Worm (Caenorhabditis elegans) whole organism, mixed stage, embryonic: ENCODE data around the gene nhr-94.

ENCODE experiments used
- M03D4.4 ChIP-seq: sonication (generic microtip); optimal IDR thresholded peaks from 2 replicates; lab custom pipeline; 2017; ENCODE audit warnings: mild to moderate bottlenecking, missing genetic modification characterization, missing compliant biosample characterization
- blmp-1 ChIP-seq: fragments of 150-350 bp; optimal IDR thresholded peaks from 2 replicates; lab custom pipeline; 2014; ENCODE audit warnings: missing biosample characterization, missing genetic modification characterization
- drap-1 ChIP-seq: fragments of 200-800 bp; sonication (Bioruptor generic); optimal IDR thresholded peaks from 3 replicates; lab custom pipeline; 2018; ENCODE audit warnings: mild to moderate bottlenecking, missing genetic modification characterization, missing compliant biosample characterization
- elt-3 ChIP-seq: fragments of 150-350 bp; optimal IDR thresholded peaks from 2 replicates; lab custom pipeline; 2014; ENCODE audit warnings: missing biosample characterization, missing genetic modification characterization
- mep-1 ChIP-seq: fragments of 150-350 bp; optimal IDR thresholded peaks from 2 replicates; lab custom pipeline; 2017; ENCODE audit warnings: missing biosample characterization, missing genetic modification reagents, missing genetic modification characterization, inconsistent platforms
- nhr-237 ChIP-seq: fragments of 150-350 bp; optimal IDR thresholded peaks from 2 replicates; lab custom pipeline; 2014; ENCODE audit warnings: missing biosample characterization, missing genetic modification characterization
- nhr-28 ChIP-seq: fragments of 150-350 bp; optimal IDR thresholded peaks from 2 replicates; lab custom pipeline; 2014; ENCODE audit warnings: missing biosample characterization, missing genetic modification characterization
- nhr-76 ChIP-seq: sonication (generic microtip); optimal IDR thresholded peaks from 2 replicates; lab custom pipeline; 2017; ENCODE audit warnings: missing biosample characterization, missing genetic modification characterization
- sem-2 ChIP-seq: fragments of 200-800 bp; sonication (Bioruptor generic); optimal IDR thresholded peaks from 2 replicates; lab custom pipeline; 2018; ENCODE audit warnings: mild to moderate bottlenecking, missing genetic modification characterization, missing compliant biosample characterization
- snpc-4 ChIP-seq: fragments of 150-350 bp; optimal IDR thresholded peaks from 2 replicates; lab custom pipeline; 2014; ENCODE audit warnings: missing biosample characterization, missing genetic modification characterization
- unc-120 ChIP-seq: sonication (generic microtip); optimal IDR thresholded peaks from 2 replicates; lab custom pipeline; 2017; ENCODE audit warnings: missing genetic modification characterization, missing compliant biosample characterization; ENCODE audit not compliant: poor library complexity, severe bottlenecking
- unc-62 ChIP-seq: fragments of 150-350 bp; optimal IDR thresholded peaks from 2 replicates; lab custom pipeline; 2014; ENCODE audit warnings: missing biosample characterization, missing genetic modification reagents, missing genetic modification characterization

DNA sequence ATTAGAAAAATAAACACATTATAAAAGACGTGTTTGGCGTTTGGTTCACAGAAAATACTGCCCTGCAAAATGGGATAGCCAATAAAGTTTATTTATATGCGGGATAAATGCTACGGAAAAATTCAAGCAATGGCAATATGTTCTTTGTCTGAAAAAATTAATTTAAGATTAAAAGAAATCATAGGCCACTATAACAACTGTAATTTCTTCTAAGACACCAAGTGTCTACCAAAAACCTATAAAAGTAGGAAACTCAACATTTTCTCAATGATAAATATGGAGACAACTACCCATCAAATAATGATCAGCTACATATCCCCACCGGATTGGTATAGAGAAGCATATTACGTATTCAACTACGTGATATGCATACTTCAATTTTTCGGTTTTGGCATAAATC is 19.2 kb upstream of the nhr-94 start, which contains the start of gene srw-3:
- TF ChIP-seq nhr-76 (tag; lab: Kevin White, UChicago) = no peak
- TF ChIP-seq blmp-1 = no peak
- no peak for TF ChIP-seq mep-1 (tag; lab: Kevin White, UChicago)
- TF ChIP-seq nhr-28 (tag; lab: Kevin White, UChicago) = no peak
- TF ChIP-seq elt-3 (tag; lab: Kevin White, UChicago) = no peak
- TF ChIP-seq M03D4.4 (tag; lab: Kevin White, UChicago) = no peak
- no peak for TF ChIP-seq unc-62
- no peak for TF ChIP-seq sem-2 (GFP tag; lab: Kevin White, UChicago)
- TF ChIP-seq nhr-237 (tag; lab: Kevin White, UChicago) = no peak
- no peak for TF ChIP-seq snpc-4 (tag; lab: Kevin White, UChicago)
- TF ChIP-seq unc-120 (tag; lab: Kevin White, UChicago) = no peak
- TF ChIP-seq drap-1 (GFP tag; lab: Kevin White, UChicago) = no peak
